Worm (Caenorhabditis elegans): ENCODE data around the gene orc-1.

The orc-1 gene

DNA sequence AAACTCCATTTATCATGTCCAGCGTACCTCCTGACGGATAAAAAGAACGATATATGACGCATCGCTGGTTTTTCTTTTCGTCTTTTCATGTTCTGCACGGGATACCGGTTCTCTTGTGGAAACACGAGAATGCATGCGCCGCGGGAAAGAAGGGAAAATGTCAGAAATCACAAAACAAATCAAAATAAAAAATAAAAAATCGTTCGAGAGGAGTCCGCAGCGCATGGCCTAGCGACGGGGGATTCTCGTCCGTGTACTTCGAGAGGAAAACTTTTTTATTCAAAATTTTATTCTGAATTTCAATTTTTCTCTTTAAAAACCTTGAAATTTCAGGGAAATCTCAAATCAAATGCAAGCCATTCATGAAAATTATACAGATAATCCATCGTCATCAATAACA, 21.7 kb upstream of the orc-1 start, which contains the start of the genes lron-10 and hpr-9 (continued):
- TF ChIP-seq nfya-1 (tag; optimal IDR thresholded peaks at IDR 0.05; ENCODE audit: borderline replicate concordance, insufficient read depth) (no peak), attf-3 (GFP tag; conservative IDR thresholded peaks at IDR 0.05) (no peak), tbp1 (GFP tag; optimal IDR thresholded peaks at IDR 0.05) (peak; percentile 54), madf-6 (GFP tag; IDR thresholded peaks at IDR 0.05) (peak; percentile 78), ztf-18 (tag; optimal IDR thresholded peaks at IDR 0.05) (peak; percentile 28), ztf-26 (tag; optimal IDR thresholded peaks at IDR 0.05) (peak; percentile 74), lin-35 (GFP tag; optimal IDR thresholded peaks at IDR 0.05) (peak in 1 of 3 experiments; percentile 73), F10E7.11 (tag; optimal IDR thresholded peaks at IDR 0.05) (no peak), lin-40 (tag; optimal IDR thresholded peaks at IDR 0.05) (peak; percentile 86), ztf-3 (GFP tag; optimal IDR thresholded peaks at IDR 0.05) (no peak), lir-1 (GFP tag; conservative IDR thresholded peaks at IDR 0.05) (peak; percentile 84), sdz-38 (tag; optimal IDR thresholded peaks at IDR 0.05) (no peak), lin-54 (GFP tag; optimal IDR thresholded peaks at IDR 0.05) (peak; percentile 73), bed-1 (GFP tag; IDR thresholded peaks at IDR 0.05) (peak; percentile 86; the same call in 1 of the 2 replicates), Y53F4B.3 (GFP tag; IDR thresholded peaks at IDR 0.05) (no peak), Y56A3A.18 (GFP tag; IDR thresholded peaks at IDR 0.05) (no peak), rcor-1 (GFP tag; IDR thresholded peaks at IDR 0.05) (peak; percentile 76), ama-1 (optimal IDR thresholded peaks at IDR 0.05) (no peak), ama-1 (GFP tag; optimal IDR thresholded peaks at IDR 0.05) (no peak), snpc-3.4 (tag; optimal IDR thresholded peaks at IDR 0.05) (peak; percentile 40), gei-17 (GFP tag; optimal IDR thresholded peaks at IDR 0.05) (no peak), nfya-2 (GFP tag; IDR thresholded peaks at IDR 0.05) (no peak), K12H6.12 (tag; optimal IDR thresholded peaks at IDR 0.05) (peak; percentile 71), attf-5 (GFP tag; optimal IDR thresholded peaks at IDR 0.05) (peak; percentile 66), zfh-2 (GFP tag; conservative IDR thresholded peaks at IDR 0.05) (peak; percentile 60), unc-62 (GFP tag; optimal IDR thresholded peaks at IDR 0.05) (no peak), F37B4.10 (GFP tag; IDR thresholded peaks at IDR 0.05) (no peak), repo-1 (tag; optimal IDR thresholded peaks at IDR 0.05) (peak; percentile 23), him-1 (tag; optimal IDR thresholded peaks at IDR 0.05) (peak; percentile 58), nfyb-1 (GFP tag; IDR thresholded peaks at IDR 0.05) (peak; percentile 58), pha-4 (tag; optimal IDR thresholded peaks at IDR 0.05) (no peak), let-526 (GFP tag; IDR thresholded peaks at IDR 0.05) (peak; percentile 48; the same call in 1 of the 2 replicates), bed-2 (GFP tag; IDR thresholded peaks at IDR 0.05) (peak; percentile 82; the same call in 1 of the 2 replicates), tbx-9 (tag; optimal IDR thresholded peaks at IDR 0.05; ENCODE audit: borderline replicate concordance) (no peak), F39B2.1 (GFP tag; IDR thresholded peaks at IDR 0.05) (no peak), lsl-1 (GFP tag; optimal IDR thresholded peaks at IDR 0.05) (peak; percentile 53), chd-7 (tag; optimal IDR thresholded peaks at IDR 0.05) (peak; percentile 79), akir-1 (GFP tag; optimal IDR thresholded peaks at IDR 0.05) (no peak)

DNA sequence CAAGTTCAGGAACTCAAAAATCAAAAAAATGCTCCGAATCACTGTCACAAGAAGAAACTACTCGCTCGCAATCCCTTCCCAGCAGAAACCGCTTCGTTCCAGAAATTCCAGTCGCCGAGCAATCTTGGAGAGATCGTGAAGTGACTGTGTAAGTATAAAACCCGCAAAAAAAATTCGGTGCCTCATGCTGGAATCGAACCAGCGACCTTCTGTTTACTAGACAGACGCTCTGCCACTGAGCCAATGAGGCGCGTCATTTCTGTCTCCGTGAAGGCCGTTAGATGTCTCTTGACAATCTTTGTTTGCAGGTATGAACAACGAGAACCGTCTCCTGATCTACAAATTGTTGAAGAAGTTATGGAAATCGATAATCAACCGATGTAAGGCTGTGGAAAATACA, 18.4 kb upstream of the orc-1 start:
- TF ChIP-seq rpc-1 (optimal IDR thresholded peaks at IDR 0.05) (peak; percentile 71), rpc-1 (tag; optimal IDR thresholded peaks at IDR 0.05) (peak; percentile 85), unc-62 (GFP tag; optimal IDR thresholded peaks at IDR 0.05) (no peak), hlh-26 (GFP tag; conservative IDR thresholded peaks at IDR 0.05) (no peak), aptf-3 (GFP tag; IDR thresholded peaks at IDR 0.05) (0 out of 2 replicates have a peak, but pooled peaks have one; percentile 68), ztf-18 (tag; optimal IDR thresholded peaks at IDR 0.05) (peak; percentile 76), ceh-58 (GFP tag; IDR thresholded peaks at IDR 0.05) (peak; percentile 80; the same call in 1 of the 2 replicates), T07F8.4 (tag; optimal IDR thresholded peaks at IDR 0.05) (peak; percentile 70), ceh-100 (GFP tag; IDR thresholded peaks at IDR 0.05) (peak; percentile 51; the same call in 1 of the 2 replicates), madf-6 (GFP tag; IDR thresholded peaks at IDR 0.05) (peak; percentile 77), xnd-1 (tag; optimal IDR thresholded peaks at IDR 0.05) (no peak), F57C9.4 (tag; optimal IDR thresholded peaks at IDR 0.05) (no peak), repo-1 (tag; optimal IDR thresholded peaks at IDR 0.05) (peak; percentile 18), tbp1 (GFP tag; optimal IDR thresholded peaks at IDR 0.05) (peak; percentile 99), ZK185.1 (tag; optimal IDR thresholded peaks at IDR 0.05; ENCODE audit: poor library complexity, severe bottlenecking) (peak; percentile 85), C06A6.2 (GFP tag; conservative IDR thresholded peaks at IDR 0.05) (no peak), attf-6 (GFP tag; IDR thresholded peaks at IDR 0.05) (peak; percentile 72), lin-54 (GFP tag; optimal IDR thresholded peaks at IDR 0.05) (peak; percentile 45)

Measured in whole organism, young adult.